Fruit fly (Drosophila melanogaster): Measurements from ENCODE around the gene wntD.

The wntD gene

dm6 chr3R:13264061-13264661, 28.8 kb downstream of the wntD start, which contains the start of gene Ravus:
Gene Ravus, minus strand, starts transcription at chr3R:13264061.
- TF ChIP-seq CG5204 (GFP tag; optimal IDR thresholded peaks at IDR 0.05): peak; percentile 66
- TF ChIP-seq CG12768 (GFP tag; optimal IDR thresholded peaks at IDR 0.05): no peak
- TF ChIP-seq CG33017 (tag; optimal IDR thresholded peaks at IDR 0.05): peak; percentile 45
- no peak for TF ChIP-seq kay (GFP tag; ENCODE audit: borderline replicate concordance)
- peak; percentile 21 for TF ChIP-seq pad (GFP tag; optimal IDR thresholded peaks at IDR 0.05)
- peak; percentile 14 for TF ChIP-seq tj (GFP tag; optimal IDR thresholded peaks at IDR 0.05)
- TF ChIP-seq CG7045 (GFP tag; optimal IDR thresholded peaks at IDR 0.05): peak; percentile 19
- peak; percentile 38 for TF ChIP-seq Hr96 (GFP tag; optimal IDR thresholded peaks at IDR 0.05)
- TF ChIP-seq toe (GFP tag; optimal IDR thresholded peaks at IDR 0.05): peak; percentile 76
- TF ChIP-seq CG14711 (tag; optimal IDR thresholded peaks at IDR 0.05): peak; percentile 96
- no peak for TF ChIP-seq cic (GFP tag; optimal IDR thresholded peaks at IDR 0.05)
- TF ChIP-seq Mnt (GFP tag; optimal IDR thresholded peaks at IDR 0.05): peak; percentile 51
- TF ChIP-seq bab1 (GFP tag; optimal IDR thresholded peaks at IDR 0.05): peak; percentile 49
- peak; percentile 58 for TF ChIP-seq CG7101 (tag; optimal IDR thresholded peaks at IDR 0.05)
- TF ChIP-seq Clk (GFP tag; optimal IDR thresholded peaks at IDR 0.05): no peak
- peak; percentile 42 for TF ChIP-seq CG11617 (GFP tag; optimal IDR thresholded peaks at IDR 0.05)

- no peak for TF ChIP-seq pad (GFP tag; optimal IDR thresholded peaks at IDR 0.05)
- no peak for TF ChIP-seq Crg-1 (GFP tag; optimal IDR thresholded peaks at IDR 0.05)
- no peak for TF ChIP-seq CG11617 (GFP tag; optimal IDR thresholded peaks at IDR 0.05)
- TF ChIP-seq CG12768 (GFP tag; optimal IDR thresholded peaks at IDR 0.05): no peak
- no peak for TF ChIP-seq tj (GFP tag; optimal IDR thresholded peaks at IDR 0.05)
- no peak for TF ChIP-seq CG7045 (GFP tag; optimal IDR thresholded peaks at IDR 0.05)
- no peak for TF ChIP-seq Clk (GFP tag; optimal IDR thresholded peaks at IDR 0.05)
- TF ChIP-seq bab1 (GFP tag; optimal IDR thresholded peaks at IDR 0.05): no peak
- no peak for TF ChIP-seq CG14711 (tag; optimal IDR thresholded peaks at IDR 0.05)
- no peak for TF ChIP-seq kay (GFP tag; ENCODE audit: borderline replicate concordance)
- TF ChIP-seq toe (GFP tag; optimal IDR thresholded peaks at IDR 0.05): no peak
Measured at dm6 chr3R:13261706-13262105, 31.3 kb downstream of the wntD start.

- TF ChIP-seq bab1 (GFP tag; optimal IDR thresholded peaks at IDR 0.05) (peak; percentile 28), tj (GFP tag; optimal IDR thresholded peaks at IDR 0.05) (no peak), Mnt (GFP tag; optimal IDR thresholded peaks at IDR 0.05) (peak; percentile 27), CG12768 (GFP tag; optimal IDR thresholded peaks at IDR 0.05) (peak; percentile 49), CG14711 (tag; optimal IDR thresholded peaks at IDR 0.05) (peak; percentile 94), CG5204 (GFP tag; optimal IDR thresholded peaks at IDR 0.05) (peak; percentile 6), CG7045 (GFP tag; optimal IDR thresholded peaks at IDR 0.05) (no peak), cnc (optimal IDR thresholded peaks at IDR 0.05) (no peak)
Measured at dm6 chr3R:13260114-13260673, 32.8 kb downstream of the wntD start, which contains the start of gene CG11686. Gene CG11686, plus strand, starts transcription at chr3R:13260356.

dm6 chr3R:13258696-13259567, 34.1 kb downstream of the wntD start, which contains the start of gene Ace:
Gene Ace, minus strand, starts transcription at chr3R:13259517.
- TF ChIP-seq kay (GFP tag; ENCODE audit: borderline replicate concordance) (peak; percentile 80), CG1620 (GFP tag; optimal IDR thresholded peaks at IDR 0.05) (no peak), CG12768 (GFP tag; optimal IDR thresholded peaks at IDR 0.05) (peak; percentile 22)

dm6 chr3R:13257110-13257509, 35.9 kb downstream of the wntD start:
- TF ChIP-seq CG14711 (tag; optimal IDR thresholded peaks at IDR 0.05) (no peak), bab1 (GFP tag; optimal IDR thresholded peaks at IDR 0.05) (no peak), kay (GFP tag; ENCODE audit: borderline replicate concordance) (no peak), CG7045 (GFP tag; optimal IDR thresholded peaks at IDR 0.05) (no peak), CG5204 (GFP tag; optimal IDR thresholded peaks at IDR 0.05) (no peak), cnc (optimal IDR thresholded peaks at IDR 0.05) (no peak), Hr96 (GFP tag; optimal IDR thresholded peaks at IDR 0.05) (no peak), Mnt (GFP tag; optimal IDR thresholded peaks at IDR 0.05) (no peak), cic (GFP tag; optimal IDR thresholded peaks at IDR 0.05) (no peak)
